Fruit fly (Drosophila melanogaster) whole organism, embryonic: Measurements from ENCODE around the gene Tsc1.

ENCODE experiments used
- Abd-B ChIP-seq: fragments of 200-800 bp; sonication (Bioruptor generic); optimal IDR thresholded peaks from 2 replicates; lab custom pipeline; 2018; ENCODE audit warnings: missing biosample characterization, mild to moderate bottlenecking, missing genetic modification characterization, moderate library complexity
- Adf1 ChIP-seq: fragments of 200-800 bp; sonication (Bioruptor generic); IDR thresholded peaks from 2 replicates; pipeline ENCODE4 v1.3.6; 2022; ENCODE audit warnings: missing biosample characterization, missing genetic modification characterization
- CG10431 ChIP-seq: fragments of 200-800 bp; sonication (Bioruptor generic); optimal IDR thresholded peaks from 3 replicates; lab custom pipeline; 2018; ENCODE audit warnings: missing biosample characterization, mild to moderate bottlenecking, missing genetic modification characterization
- CG11504 ChIP-seq: fragments of 200-800 bp; sonication (Bioruptor generic); optimal IDR thresholded peaks from 3 replicates; lab custom pipeline; 2019; ENCODE audit warnings: missing biosample characterization, mild to moderate bottlenecking, missing genetic modification characterization, moderate library complexity
- CG12071 ChIP-seq: fragments of 200-800 bp; sonication (Bioruptor generic); optimal IDR thresholded peaks from 3 replicates; lab custom pipeline; 2018; ENCODE audit warnings: missing biosample characterization, mild to moderate bottlenecking, missing genetic modification characterization
- CG12659 ChIP-seq: fragments of 200-800 bp; sonication (Bioruptor generic); optimal IDR thresholded peaks from 3 replicates; lab custom pipeline; 2017; ENCODE audit warnings: mild to moderate bottlenecking, missing biosample characterization, missing genetic modification reagents, missing genetic modification characterization
- CG12769 ChIP-seq: fragments of 200-800 bp; sonication (Bioruptor generic); optimal IDR thresholded peaks from 2 replicates; lab custom pipeline; 2019; ENCODE audit warnings: missing biosample characterization, mild to moderate bottlenecking, missing genetic modification characterization, moderate library complexity
- CG14710 ChIP-seq: fragments of 200-800 bp; sonication (Bioruptor generic); optimal IDR thresholded peaks from 3 replicates; lab custom pipeline; 2019; ENCODE audit warnings: missing biosample characterization, mild to moderate bottlenecking, missing genetic modification characterization, moderate library complexity
- CG15073 ChIP-seq: fragments of 200-800 bp; sonication (Bioruptor generic); optimal IDR thresholded peaks from 2 replicates; lab custom pipeline; 2016; ENCODE audit warnings: missing biosample characterization, missing genetic modification characterization
- CG15601 ChIP-seq: fragments of 200-800 bp; sonication (Bioruptor generic); optimal IDR thresholded peaks from 3 replicates; lab custom pipeline; 2019; ENCODE audit warnings: missing biosample characterization, mild to moderate bottlenecking, missing genetic modification characterization, moderate library complexity
- CG1603 ChIP-seq: fragments of 200-800 bp; sonication (Bioruptor generic); optimal IDR thresholded peaks from 2 replicates; lab custom pipeline; 2019; ENCODE audit warnings: missing biosample characterization, mild to moderate bottlenecking, missing genetic modification characterization, moderate library complexity
- CG16813 ChIP-seq: fragments of 200-800 bp; sonication (Bioruptor generic); IDR thresholded peaks from 3 replicates; pipeline ENCODE4 v1.3.6; 2022; ENCODE audit warnings: missing biosample characterization, missing genetic modification characterization; ENCODE audit not compliant: partially characterized antibody
- CG18011 ChIP-seq: fragments of 200-800 bp; sonication (Bioruptor generic); optimal IDR thresholded peaks from 2 replicates; lab custom pipeline; 2017; ENCODE audit warnings: missing biosample characterization, missing genetic modification characterization, mild to moderate bottlenecking, moderate library complexity, missing genotype
- CG18262 ChIP-seq: fragments of 200-800 bp; optimal IDR thresholded peaks from 3 replicates; lab custom pipeline; 2019; ENCODE audit warnings: missing biosample characterization, mild to moderate bottlenecking, missing genetic modification characterization, moderate library complexity
- CG30020 ChIP-seq: fragments of 200-800 bp; optimal IDR thresholded peaks from 2 replicates; lab custom pipeline; 2019; ENCODE audit warnings: missing biosample characterization, mild to moderate bottlenecking, missing genetic modification characterization, moderate library complexity
- CG32532 ChIP-seq: fragments of 200-800 bp; sonication (Bioruptor generic); IDR thresholded peaks from 2 replicates; pipeline ENCODE4 v1.3.6; 2022; ENCODE audit warnings: missing biosample characterization, missing genetic modification characterization
- CG32767 ChIP-seq: fragments of 200-800 bp; sonication (Bioruptor generic); IDR thresholded peaks from 2 replicates; pipeline ENCODE4 v1.3.6; 2022; ENCODE audit warnings: missing biosample characterization, missing genetic modification characterization
- CG4328 ChIP-seq: fragments of 200-800 bp; sonication (Bioruptor generic); optimal IDR thresholded peaks from 3 replicates; lab custom pipeline; 2017; ENCODE audit warnings: missing biosample characterization, missing genetic modification reagents, missing genetic modification characterization
- CG7357 ChIP-seq: fragments of 200-800 bp; sonication (Bioruptor generic); IDR thresholded peaks from 3 replicates; pipeline ENCODE4 v1.3.6; 2022; ENCODE audit warnings: missing biosample characterization, missing genetic modification characterization
- Camta ChIP-seq: fragments of 200-800 bp; sonication (Bioruptor generic); optimal IDR thresholded peaks from 2 replicates; lab custom pipeline; 2016; ENCODE audit warnings: missing biosample characterization, missing genetic modification characterization
- Doc3 ChIP-seq: fragments of 200-800 bp; sonication (Bioruptor generic); IDR thresholded peaks from 3 replicates; pipeline ENCODE4 v1.3.6; 2022; ENCODE audit warnings: missing biosample characterization, missing genetic modification characterization; ENCODE audit not compliant: partially characterized antibody
- Mad ChIP-seq: fragments of 200-800 bp; sonication (Bioruptor generic); optimal IDR thresholded peaks from 2 replicates; lab custom pipeline; 2016; ENCODE audit warnings: missing biosample characterization, missing genetic modification characterization
- PHDP ChIP-seq: fragments of 200-800 bp; sonication (Bioruptor generic); optimal IDR thresholded peaks from 3 replicates; lab custom pipeline; 2018; ENCODE audit warnings: missing biosample characterization, mild to moderate bottlenecking, missing genetic modification characterization, moderate library complexity
- Poxn ChIP-seq: fragments of 200-800 bp; sonication (Bioruptor generic); IDR thresholded peaks from 2 replicates; pipeline ENCODE4 v1.3.6; 2022; ENCODE audit warnings: missing biosample characterization, missing genetic modification characterization
- Scr ChIP-seq: fragments of 200-800 bp; sonication (Bioruptor generic); IDR thresholded peaks from 2 replicates; pipeline ENCODE4 v1.3.6; 2022; ENCODE audit warnings: missing biosample characterization, missing genetic modification characterization; ENCODE audit not compliant: partially characterized antibody
- Sry-δ ChIP-seq: fragments of 200-800 bp; sonication (Bioruptor generic); optimal IDR thresholded peaks from 2 replicates; lab custom pipeline; 2016; ENCODE audit warnings: missing biosample characterization, missing genetic modification characterization
- YL-1 ChIP-seq: fragments of 200-800 bp; sonication (Bioruptor generic); optimal IDR thresholded peaks from 3 replicates; lab custom pipeline; 2017; ENCODE audit warnings: missing biosample characterization, mild to moderate bottlenecking, missing genetic modification characterization
- aop ChIP-seq: fragments of 200-800 bp; sonication (Bioruptor generic); IDR thresholded peaks from 2 replicates; pipeline ENCODE4 v1.3.6; 2022; ENCODE audit warnings: missing biosample characterization, missing genetic modification characterization
- dm ChIP-seq: fragments of 200-800 bp; sonication (Bioruptor generic); optimal IDR thresholded peaks from 3 replicates; lab custom pipeline; 2016; ENCODE audit warnings: missing biosample characterization, missing genetic modification characterization
- fd3F ChIP-seq: fragments of 200-800 bp; sonication (Bioruptor generic); optimal IDR thresholded peaks from 2 replicates; lab custom pipeline; 2018; ENCODE audit warnings: missing biosample characterization, mild to moderate bottlenecking, missing genetic modification characterization, moderate library complexity
- fd64A ChIP-seq: fragments of 200-800 bp; sonication (Bioruptor generic); optimal IDR thresholded peaks from 3 replicates; lab custom pipeline; 2018; ENCODE audit warnings: missing biosample characterization, mild to moderate bottlenecking, missing genetic modification characterization
- grau ChIP-seq: fragments of 200-800 bp; optimal IDR thresholded peaks from 3 replicates; lab custom pipeline; 2019; ENCODE audit warnings: missing biosample characterization, mild to moderate bottlenecking, missing genetic modification characterization, moderate library complexity
- hkb ChIP-seq, 2 experiments: fragments of 200-800 bp in 1 of 2; fragments of >200 bp in 1 of 2; sonication (Bioruptor generic) in 1 of 2; IDR thresholded peaks in 1 of 2; optimal IDR thresholded peaks in 1 of 2; 2 replicates each; pipeline versions ENCODE4 v1.3.6 to Lab custom; 2017 to 2022; ENCODE audit warnings: missing biosample characterization in 1 of 2, missing genetic modification characterization in 1 of 2
- insv ChIP-seq, 2 experiments: fragments of 200-800 bp; sonication (Bioruptor generic); optimal IDR thresholded peaks; 3 replicates each; lab custom pipeline; 2016 to 2018; ENCODE audit warnings: missing biosample characterization in 2 of 2, missing genetic modification characterization in 2 of 2
- kni ChIP-seq: fragments of 200-800 bp; sonication (Bioruptor generic); optimal IDR thresholded peaks from 3 replicates; lab custom pipeline; 2017; ENCODE audit warnings: mild to moderate bottlenecking, missing biosample characterization, missing genetic modification reagents, missing genetic modification characterization
- lab ChIP-seq: fragments of 200-800 bp; sonication (Bioruptor generic); optimal IDR thresholded peaks from 3 replicates; lab custom pipeline; 2017; ENCODE audit warnings: missing biosample characterization, missing genetic modification characterization, mild to moderate bottlenecking, moderate library complexity, missing genetic modification reagents
- lmd ChIP-seq: fragments of 200-800 bp; sonication (Bioruptor generic); IDR thresholded peaks from 2 replicates; pipeline ENCODE4 v1.3.6; 2022; ENCODE audit warnings: missing biosample characterization, missing genetic modification characterization
- p53 ChIP-seq: fragments of 200-800 bp; sonication (Bioruptor generic); optimal IDR thresholded peaks from 2 replicates; lab custom pipeline; 2016; ENCODE audit warnings: missing biosample characterization, missing genetic modification characterization
- peb ChIP-seq: fragments of 200-800 bp; sonication (Bioruptor generic); IDR thresholded peaks from 2 replicates; pipeline ENCODE4 v1.3.6; 2022; ENCODE audit warnings: missing biosample characterization, missing genetic modification characterization
- phol ChIP-seq: fragments of 200-800 bp; sonication (Bioruptor generic); optimal IDR thresholded peaks from 3 replicates; lab custom pipeline; 2018; ENCODE audit warnings: missing biosample characterization, mild to moderate bottlenecking, missing genetic modification characterization, moderate library complexity
- pzg ChIP-seq: fragments of 200-800 bp; sonication (Bioruptor generic); optimal IDR thresholded peaks from 3 replicates; lab custom pipeline; 2018; ENCODE audit warnings: missing biosample characterization, mild to moderate bottlenecking, missing genetic modification characterization, moderate library complexity
- repo ChIP-seq: fragments of 200-800 bp; sonication (Bioruptor generic); optimal IDR thresholded peaks from 2 replicates; lab custom pipeline; 2016; ENCODE audit warnings: missing biosample characterization, missing genetic modification characterization
- schlank ChIP-seq: fragments of 200-800 bp; sonication (Bioruptor generic); optimal IDR thresholded peaks from 2 replicates; lab custom pipeline; 2018; ENCODE audit warnings: missing biosample characterization, mild to moderate bottlenecking, missing genetic modification characterization
- seq ChIP-seq: fragments of 200-800 bp; sonication (Bioruptor generic); IDR thresholded peaks from 2 replicates; pipeline ENCODE4 v1.3.6; 2022; ENCODE audit warnings: missing biosample characterization, missing genetic modification characterization
- shn ChIP-seq: fragments of 200-800 bp; sonication (Bioruptor generic); optimal IDR thresholded peaks from 3 replicates; lab custom pipeline; 2016; ENCODE audit warnings: missing biosample characterization, missing genetic modification characterization
- sim ChIP-seq: fragments of 200-800 bp; sonication (Bioruptor generic); IDR thresholded peaks from 2 replicates; pipeline ENCODE4 v1.3.6; 2022; ENCODE audit warnings: missing biosample characterization, missing genetic modification characterization
- tin ChIP-seq: fragments of 200-800 bp; sonication (Bioruptor generic); optimal IDR thresholded peaks from 3 replicates; lab custom pipeline; 2016; ENCODE audit warnings: missing biosample characterization, missing genetic modification characterization
- trem ChIP-seq: fragments of 200-800 bp; optimal IDR thresholded peaks from 3 replicates; lab custom pipeline; 2019; ENCODE audit warnings: missing biosample characterization, mild to moderate bottlenecking, missing genetic modification characterization, moderate library complexity
- wor ChIP-seq: fragments of 200-800 bp; sonication (Bioruptor generic); IDR thresholded peaks from 2 replicates; pipeline ENCODE4 v1.3.6; 2022; ENCODE audit warnings: missing biosample characterization, missing genetic modification characterization
- zfh2 ChIP-seq: fragments of 200-800 bp; sonication (Bioruptor generic); optimal IDR thresholded peaks from 2 replicates; lab custom pipeline; 2016; ENCODE audit warnings: missing biosample characterization, missing genetic modification characterization

The Tsc1 gene

dm6 chr3R:24163556-24164022, 33.5 kb downstream of the Tsc1 start, which contains the start of gene Apc2 (continued):
- peak; percentile 74 for TF ChIP-seq Scr (GFP tag; lab: Robert Waterston, UW)
- no peak for TF ChIP-seq hkb (optimal IDR thresholded peaks at IDR 0.05; lab: Kevin White, UChicago)
- peak; percentile 68 for TF ChIP-seq hkb (GFP tag; IDR thresholded peaks at IDR 0.05; lab: Robert Waterston, UW)
- peak; percentile 23 for TF ChIP-seq Camta (GFP tag; lab: Kevin White, UChicago)
- TF ChIP-seq tin (GFP tag; lab: Kevin White, UChicago): peak; percentile 56
- no peak for TF ChIP-seq Poxn (GFP tag; lab: Robert Waterston, UW)
- no peak for TF ChIP-seq CG12071 (GFP tag; lab: Kevin White, UChicago)
- TF ChIP-seq sim (GFP tag; lab: Robert Waterston, UW): no peak
- no peak for TF ChIP-seq repo (GFP tag; lab: Kevin White, UChicago)
- no peak for TF ChIP-seq CG15073
- no peak for TF ChIP-seq peb (GFP tag; lab: Robert Waterston, UW)
- TF ChIP-seq schlank (tag; lab: Kevin White, UChicago): no peak
- TF ChIP-seq CG7357 (GFP tag; lab: Robert Waterston, UW): peak; percentile 35; the same call in 1 of the 3 replicates
- no peak for TF ChIP-seq CG4328 (GFP tag; lab: Kevin White, UChicago)
- TF ChIP-seq Abd-B: peak; percentile 72
- TF ChIP-seq phol: peak; percentile 82
- peak; percentile 75 for TF ChIP-seq CG18262 (tag; lab: Kevin White, UChicago)
- peak; percentile 80 for TF ChIP-seq CG14710 (tag; lab: Kevin White, UChicago)
- peak; percentile 53 for TF ChIP-seq PHDP
- TF ChIP-seq CG15601 (tag; lab: Kevin White, UChicago): peak; percentile 47
- TF ChIP-seq grau (tag; lab: Kevin White, UChicago): peak; percentile 71
- TF ChIP-seq pzg (GFP tag; lab: Kevin White, UChicago): peak; percentile 21
- no peak for TF ChIP-seq aop (GFP tag; lab: Robert Waterston, UW)
- no peak for TF ChIP-seq CG12769 (tag; lab: Kevin White, UChicago)
- 0 out of 2 replicates have a peak, but pooled peaks have one; percentile 12 for TF ChIP-seq wor (GFP tag; lab: Robert Waterston, UW)
- TF ChIP-seq CG10431 (GFP tag; lab: Kevin White, UChicago): no peak
- peak; percentile 55 for TF ChIP-seq CG30020
- TF ChIP-seq shn (GFP tag; lab: Kevin White, UChicago): no peak
- TF ChIP-seq seq: no peak
- TF ChIP-seq kni (GFP tag; lab: Kevin White, UChicago): no peak
- TF ChIP-seq dm (GFP tag; lab: Kevin White, UChicago): no peak
- peak; percentile 57 for TF ChIP-seq Doc3 (GFP tag; lab: Robert Waterston, UW)
- no peak for TF ChIP-seq insv (GFP tag; optimal IDR thresholded peaks at IDR 0.05; lab: Kevin White, UChicago)
- peak; percentile 53 for TF ChIP-seq fd3F
- peak; percentile 66 for TF ChIP-seq Sry-δ
- TF ChIP-seq CG11504 (tag; lab: Kevin White, UChicago): peak; percentile 74
- TF ChIP-seq fd64A (GFP tag; lab: Kevin White, UChicago): no peak
- TF ChIP-seq Mad: no peak
- peak; percentile 73 for TF ChIP-seq trem
- TF ChIP-seq CG16813: peak; percentile 51; the same call in 1 of the 3 replicates
- TF ChIP-seq zfh2 (GFP tag; lab: Kevin White, UChicago): peak; percentile 29
- peak; percentile 64 for TF ChIP-seq lmd (GFP tag; lab: Robert Waterston, UW)
- TF ChIP-seq CG32532 (GFP tag; lab: Robert Waterston, UW): peak; percentile 74
- TF ChIP-seq Adf1 (GFP tag; lab: Robert Waterston, UW): no peak
- peak; percentile 71 for TF ChIP-seq lab (GFP tag; lab: Kevin White, UChicago)
- TF ChIP-seq CG1603 (tag; lab: Kevin White, UChicago): no peak
- TF ChIP-seq p53 (GFP tag; lab: Kevin White, UChicago): no peak
- peak; percentile 64 for TF ChIP-seq CG12659
- peak; percentile 0 for TF ChIP-seq CG18011 (GFP tag; lab: Kevin White, UChicago)
- TF ChIP-seq YL-1 (GFP tag; lab: Kevin White, UChicago): peak; percentile 47
- 0 out of 2 replicates have a peak, but pooled peaks have one; percentile 17 for TF ChIP-seq CG32767 (GFP tag; lab: Robert Waterston, UW)
